Worm (Caenorhabditis elegans): ENCODE measurements around the gene col-160.
A peak's percentile ranks its signal among the peaks of the same experiment; 100 is the strongest.

col-160 gene

ce11 chrV:13239720-13240119, 37.7 kb upstream of the col-160 start (continued):
- TF ChIP-seq saeg-2 (GFP tag; IDR thresholded peaks at IDR 0.05) = 0 out of 2 replicates have a peak, but pooled peaks have one; percentile 32

ce11 chrV:13236507-13236906, 34.5 kb upstream of the col-160 start, which contains the start of gene dmd-10:
TSS of gene dmd-10 (minus strand) at chrV:13236607.
- TF ChIP-seq nhr-10 (tag; optimal IDR thresholded peaks at IDR 0.05) = no peak
- TF ChIP-seq dmd-8 (GFP tag; IDR thresholded peaks at IDR 0.05) = no peak
- no peak for TF ChIP-seq F37D6.2 (tag; optimal IDR thresholded peaks at IDR 0.05)
- no peak for TF ChIP-seq lir-3 (tag; optimal IDR thresholded peaks at IDR 0.05)
- peak in 1 of 2 experiments; percentile 78 for TF ChIP-seq unc-62 (GFP tag; optimal IDR thresholded peaks at IDR 0.05 in 1 of 2)
- TF ChIP-seq unc-62 (tag; optimal IDR thresholded peaks at IDR 0.05) = no peak
- TF ChIP-seq nhr-111 (GFP tag; optimal IDR thresholded peaks at IDR 0.05) = no peak
- no peak for TF ChIP-seq Y105C5A.15 (GFP tag; IDR thresholded peaks at IDR 0.05)
- no peak for TF ChIP-seq egl-43 (GFP tag; IDR thresholded peaks at IDR 0.05)
- TF ChIP-seq set-16 (GFP tag; IDR thresholded peaks at IDR 0.05) = no peak

- TF ChIP-seq lim-7 (GFP tag; IDR thresholded peaks at IDR 0.05) = no peak
- TF ChIP-seq attf-4 (tag; optimal IDR thresholded peaks at IDR 0.05) = no peak
- no peak for TF ChIP-seq R02D3.7 (tag; optimal IDR thresholded peaks at IDR 0.05)
- no peak for TF ChIP-seq lin-13 (GFP tag; optimal IDR thresholded peaks at IDR 0.05)
- TF ChIP-seq T26A8.4 (GFP tag; IDR thresholded peaks at IDR 0.05) = no peak
- peak; percentile 28 for TF ChIP-seq nhr-11 (tag; optimal IDR thresholded peaks at IDR 0.05)
- TF ChIP-seq dmd-6 (GFP tag; IDR thresholded peaks at IDR 0.05) = no peak
- TF ChIP-seq nhr-41 (GFP tag; IDR thresholded peaks at IDR 0.05) = no peak
- no peak for TF ChIP-seq Y48G9A.11 (GFP tag; IDR thresholded peaks at IDR 0.05)
These were observed 33.3 kb upstream of the col-160 start for ce11 chrV:13235313-13235712.

- TF ChIP-seq zip-11 (GFP tag; IDR thresholded peaks at IDR 0.05) (no peak), mep-1 (tag; optimal IDR thresholded peaks at IDR 0.05) (no peak)
These were observed 27.5 kb upstream of the col-160 start for ce11 chrV:13229538-13229937.

- TF ChIP-seq egl-43 (GFP tag; IDR thresholded peaks at IDR 0.05) (no peak), nhr-10 (tag; optimal IDR thresholded peaks at IDR 0.05) (no peak), unc-62 (GFP tag; optimal IDR thresholded peaks at IDR 0.05 in 1 of 2) (peak in 1 of 2 experiments; percentile 92), unc-62 (tag; optimal IDR thresholded peaks at IDR 0.05) (no peak), hlh-30 (tag; optimal IDR thresholded peaks at IDR 0.05; ENCODE audit: insufficient read depth) (no peak), lim-7 (GFP tag; IDR thresholded peaks at IDR 0.05) (no peak), zip-2 (tag; optimal IDR thresholded peaks at IDR 0.05) (no peak), fkh-10 (GFP tag; optimal IDR thresholded peaks at IDR 0.05) (peak; percentile 45)
These were observed 19.1 kb upstream of the col-160 start for ce11 chrV:13221066-13221465.

ce11 chrV:13212584-13212983, 10.6 kb upstream of the col-160 start:
- TF ChIP-seq sdz-12 (GFP tag; optimal IDR thresholded peaks at IDR 0.05) (no peak), ama-1 (optimal IDR thresholded peaks at IDR 0.05) (no peak), hmg-1.1 (GFP tag; IDR thresholded peaks at IDR 0.05) (no peak), hlh-30 (tag; optimal IDR thresholded peaks at IDR 0.05; ENCODE audit: insufficient read depth) (no peak), lin-39 (tag; optimal IDR thresholded peaks at IDR 0.05) (no peak), lir-3 (tag; optimal IDR thresholded peaks at IDR 0.05) (no peak), skn-1 (tag; optimal IDR thresholded peaks at IDR 0.05) (no peak), Y75B8A.6 (GFP tag; IDR thresholded peaks at IDR 0.05) (no peak), dmd-8 (GFP tag; IDR thresholded peaks at IDR 0.05) (no peak), nhr-48 (tag; optimal IDR thresholded peaks at IDR 0.05) (peak; percentile 61), lin-15B (tag; optimal IDR thresholded peaks at IDR 0.05) (no peak), ZK337.2 (GFP tag; IDR thresholded peaks at IDR 0.05) (no peak), tra-1 (GFP tag; IDR thresholded peaks at IDR 0.05) (peak; percentile 77; the same call in 1 of the 2 replicates), pqm-1 (tag; optimal IDR thresholded peaks at IDR 0.05) (peak; percentile 98), lin-29 (GFP tag; IDR thresholded peaks at IDR 0.05) (no peak), F37D6.2 (tag; optimal IDR thresholded peaks at IDR 0.05) (no peak), snpc-4 (tag; optimal IDR thresholded peaks at IDR 0.05) (no peak), nhr-237 (tag; optimal IDR thresholded peaks at IDR 0.05) (no peak), D1046.2 (GFP tag; IDR thresholded peaks at IDR 0.05) (no peak), dmd-9 (GFP tag; IDR thresholded peaks at IDR 0.05) (no peak), nhr-6 (tag; optimal IDR thresholded peaks at IDR 0.05) (peak; percentile 90), nhr-42 (GFP tag; IDR thresholded peaks at IDR 0.05) (no peak; the same call in 1 of the 2 replicates), egl-43 (GFP tag; IDR thresholded peaks at IDR 0.05) (no peak), T20F7.1 (GFP tag; optimal IDR thresholded peaks at IDR 0.05) (no peak)
